Worm (Caenorhabditis elegans): ENCODE data around the gene F40G9.9.

F40G9.9 gene

DNA sequence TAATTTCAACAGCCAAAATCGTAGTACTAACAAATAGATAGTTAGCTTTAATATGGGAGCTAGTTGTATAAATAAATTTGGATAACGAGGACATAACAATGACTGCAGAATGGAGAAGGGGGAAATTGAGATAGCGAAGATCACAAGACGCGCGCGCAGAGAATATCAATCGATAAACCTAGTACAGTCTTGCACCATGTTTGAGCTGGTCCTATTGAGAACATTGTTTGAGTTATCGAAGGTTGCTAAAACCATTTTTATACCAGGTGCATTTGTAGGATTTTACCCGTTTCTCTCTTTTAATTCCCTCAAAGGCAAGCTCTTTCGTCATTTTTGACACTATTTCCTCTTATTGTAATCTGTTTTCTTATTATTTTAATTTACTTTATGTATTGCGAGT, at the start of gene F40G9.9, which contains the start of gene F40G9.12:
Gene F40G9.9 (minus strand): TSS at position 101 of the 400 bp plus-strand sequence.
Gene F40G9.12 (plus strand): TSS at position 231 of the 400 bp plus-strand sequence.
- TF ChIP-seq elt-3 (tag; optimal IDR thresholded peaks at IDR 0.05) (no peak), ztf-4 (tag; optimal IDR thresholded peaks at IDR 0.05) (no peak), ama-1 (optimal IDR thresholded peaks at IDR 0.05) (no peak), ceh-16 (tag; optimal IDR thresholded peaks at IDR 0.05) (no peak), nhr-77 (tag; optimal IDR thresholded peaks at IDR 0.05) (no peak), zag-1 (tag; optimal IDR thresholded peaks at IDR 0.05) (no peak), nhr-11 (tag; optimal IDR thresholded peaks at IDR 0.05) (no peak), mbf-1 (tag; optimal IDR thresholded peaks at IDR 0.05) (no peak), C34F6.9 (tag; optimal IDR thresholded peaks at IDR 0.05) (no peak), nhr-23 (tag; optimal IDR thresholded peaks at IDR 0.05) (no peak), nhr-12 (tag; optimal IDR thresholded peaks at IDR 0.05) (no peak), peb-1 (tag; optimal IDR thresholded peaks at IDR 0.05) (no peak), unc-39 (tag; optimal IDR thresholded peaks at IDR 0.05) (no peak)

DNA sequence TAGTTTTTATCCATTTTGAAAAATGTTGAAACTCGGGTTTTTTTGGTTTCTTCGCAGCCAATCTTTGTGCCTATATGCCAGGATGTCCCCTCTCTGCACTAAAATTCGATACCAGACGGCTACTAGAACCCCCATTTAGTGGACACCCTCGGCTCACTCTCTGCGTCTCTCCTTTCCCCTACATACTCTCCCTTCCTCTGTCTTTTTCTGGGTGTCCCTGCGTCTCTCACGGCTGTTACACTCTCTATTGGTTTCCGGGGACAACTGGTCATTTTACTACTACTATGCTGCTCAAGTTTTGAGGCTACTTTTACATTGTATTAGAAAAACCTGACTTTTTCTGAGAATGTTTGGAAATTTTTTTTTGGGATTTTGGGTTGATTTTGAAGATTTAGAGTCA, 48.9 kb upstream of the F40G9.9 start:
- TF ChIP-seq C34F6.9 (tag; optimal IDR thresholded peaks at IDR 0.05) (peak; percentile 3), F13H6.1 (tag; optimal IDR thresholded peaks at IDR 0.05) (peak; percentile 23), snpc-4 (tag; optimal IDR thresholded peaks at IDR 0.05) (no peak), skn-1 (tag; optimal IDR thresholded peaks at IDR 0.05) (no peak), unc-55 (GFP tag; optimal IDR thresholded peaks at IDR 0.05) (peak; percentile 55), lin-13 (GFP tag; optimal IDR thresholded peaks at IDR 0.05) (no peak)

DNA sequence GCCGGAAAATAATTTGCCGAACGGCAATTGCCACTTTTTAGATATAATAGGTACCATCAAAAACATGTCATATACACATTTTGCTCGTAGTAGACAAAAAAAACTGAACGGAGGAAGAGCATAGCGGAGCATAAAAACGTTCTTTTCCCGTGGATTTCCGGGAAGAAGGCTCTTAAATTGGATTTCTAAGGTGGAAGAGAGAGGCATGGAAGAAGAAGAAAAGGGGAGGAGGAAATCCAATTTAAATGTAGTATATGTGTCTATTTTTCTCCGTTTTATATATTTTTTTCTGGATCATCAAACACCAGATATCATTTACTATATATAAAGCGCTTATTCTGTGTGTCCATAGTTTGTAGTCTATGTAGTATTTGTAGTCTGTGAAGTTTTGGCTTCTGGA, 39.9 kb upstream of the F40G9.9 start:
- TF ChIP-seq lin-13 (GFP tag; optimal IDR thresholded peaks at IDR 0.05) (no peak), lin-39 (tag; optimal IDR thresholded peaks at IDR 0.05) (no peak), skn-1 (tag; optimal IDR thresholded peaks at IDR 0.05) (no peak), dmd-4 (tag; optimal IDR thresholded peaks at IDR 0.05) (no peak)

DNA sequence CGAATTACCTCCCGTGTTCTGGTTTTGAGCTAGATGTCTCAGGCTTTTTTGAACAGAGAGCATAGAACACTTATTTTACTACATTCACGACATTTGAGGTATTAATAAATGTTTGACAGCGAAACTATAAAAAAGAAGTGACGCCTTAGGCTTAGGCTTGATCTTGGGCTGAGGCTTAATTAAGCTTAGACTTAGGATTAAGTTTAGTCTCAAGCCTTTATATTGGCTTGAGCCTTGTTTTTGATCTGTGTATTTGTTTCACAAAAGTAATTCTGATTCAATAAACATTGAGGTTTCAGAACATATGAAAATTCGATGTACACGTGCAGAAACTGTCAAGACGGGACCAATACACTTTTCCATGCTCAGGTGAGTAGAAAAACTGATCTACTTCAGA, 38.2 kb upstream of the F40G9.9 start, which contains the start of gene klp-20:
Gene klp-20 (plus strand): TSS at position 298 of the 397 bp plus-strand sequence.
- TF ChIP-seq elt-1 (tag; optimal IDR thresholded peaks at IDR 0.05) (no peak), nhr-6 (tag; optimal IDR thresholded peaks at IDR 0.05) (no peak), nhr-237 (tag; optimal IDR thresholded peaks at IDR 0.05) (no peak), sma-9 (GFP tag; optimal IDR thresholded peaks at IDR 0.05) (no peak), sma-9 (tag; optimal IDR thresholded peaks at IDR 0.05) (no peak), lin-11 (tag; optimal IDR thresholded peaks at IDR 0.05) (no peak), lin-13 (GFP tag; optimal IDR thresholded peaks at IDR 0.05) (no peak), elt-3 (tag; optimal IDR thresholded peaks at IDR 0.05) (no peak), gmeb-1 (tag; optimal IDR thresholded peaks at IDR 0.05) (no peak)

DNA sequence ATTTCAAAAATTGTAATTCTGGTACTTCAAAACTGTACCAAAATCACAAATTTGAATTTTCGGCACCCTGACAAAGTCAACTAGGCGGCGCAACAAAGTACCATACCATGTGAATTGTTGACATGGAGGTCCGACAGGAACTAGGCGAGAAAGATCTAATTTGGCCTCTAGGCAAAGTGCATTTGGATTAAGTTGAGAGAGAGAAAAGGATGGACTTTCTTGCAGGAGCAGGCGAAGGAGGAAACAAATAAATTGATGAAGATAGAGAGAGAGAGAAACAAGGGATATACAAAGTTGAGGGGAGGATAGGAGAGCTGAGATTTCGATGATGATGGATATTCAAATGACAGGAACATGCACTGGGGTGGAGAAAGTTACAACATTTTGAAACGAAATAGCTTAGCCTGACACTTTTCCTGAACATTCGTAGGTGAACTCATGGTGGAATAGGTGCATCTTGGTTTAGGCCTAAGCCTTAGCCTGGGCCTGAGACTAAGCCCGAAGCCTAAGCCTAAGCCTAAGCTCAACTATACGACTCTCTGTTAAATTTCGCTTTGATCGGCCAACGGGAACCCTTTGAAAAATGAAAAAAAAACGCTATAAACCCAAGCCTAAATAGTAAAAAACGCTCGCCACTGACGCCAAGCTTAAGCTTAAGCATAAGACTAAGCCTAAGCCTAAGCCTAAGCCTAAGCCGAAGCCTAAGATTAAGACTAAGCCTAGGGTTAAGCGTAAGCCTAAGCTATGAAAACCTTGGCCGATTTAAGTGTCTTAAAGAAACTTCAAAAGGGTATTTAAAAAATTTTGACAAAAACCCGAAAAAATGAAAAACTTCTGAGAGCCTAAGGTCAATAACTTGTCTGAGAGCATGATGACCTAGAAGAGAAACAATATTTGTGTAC, 37.5 kb upstream of the F40G9.9 start:
- TF ChIP-seq lin-13 (GFP tag; optimal IDR thresholded peaks at IDR 0.05) (no peak), mbf-1 (tag; optimal IDR thresholded peaks at IDR 0.05) (no peak), snpc-4 (tag; optimal IDR thresholded peaks at IDR 0.05) (no peak), gmeb-1 (tag; optimal IDR thresholded peaks at IDR 0.05) (no peak), skn-1 (tag; optimal IDR thresholded peaks at IDR 0.05) (no peak), nhr-6 (tag; optimal IDR thresholded peaks at IDR 0.05) (no peak), peb-1 (tag; optimal IDR thresholded peaks at IDR 0.05) (no peak), unc-62 (GFP tag; optimal IDR thresholded peaks at IDR 0.05) (no peak), sem-4 (tag; optimal IDR thresholded peaks at IDR 0.05) (no peak), R02D3.7 (tag; optimal IDR thresholded peaks at IDR 0.05) (no peak), unc-55 (GFP tag; optimal IDR thresholded peaks at IDR 0.05) (no peak), ceh-16 (tag; optimal IDR thresholded peaks at IDR 0.05) (no peak), unc-39 (tag; optimal IDR thresholded peaks at IDR 0.05) (no peak), ceh-82 (tag; optimal IDR thresholded peaks at IDR 0.05) (no peak), nhr-10 (tag; optimal IDR thresholded peaks at IDR 0.05) (no peak), ztf-11 (tag; optimal IDR thresholded peaks at IDR 0.05) (no peak), C34F6.9 (tag; optimal IDR thresholded peaks at IDR 0.05) (no peak), crh-2 (tag; optimal IDR thresholded peaks at IDR 0.05) (no peak), aly-2 (tag; optimal IDR thresholded peaks at IDR 0.05) (no peak), elt-1 (tag; optimal IDR thresholded peaks at IDR 0.05) (no peak)

All from whole organism, L2 larva.